Worm (Caenorhabditis elegans) whole organism, L4 larva: ENCODE measurements around the gene Y8A9A.2.
A peak's percentile ranks its signal among the peaks of the same experiment; 100 is the strongest.

Experiments used
- ama-1 ChIP-seq: fragments of 150-350 bp; optimal IDR thresholded peaks from 2 replicates; lab custom pipeline; 2014; ENCODE audit warnings: inconsistent platforms, mixed read lengths
- ceh-20 ChIP-seq: fragments of 200-800 bp; sonication (Bioruptor generic); IDR thresholded peaks from 2 replicates; pipeline ENCODE4 v1.3.6; 2022; ENCODE audit warnings: missing genetic modification reagents, missing genetic modification characterization, missing compliant biosample characterization
- ceh-44 ChIP-seq: fragments of 200-800 bp; sonication (Bioruptor generic); IDR thresholded peaks from 2 replicates; pipeline ENCODE4 v1.3.6; 2022; ENCODE audit warnings: missing genetic modification reagents, missing genetic modification characterization, missing compliant biosample characterization
- ces-1 ChIP-seq: fragments of 150-350 bp; sonication (generic microtip); optimal IDR thresholded peaks from 4 replicates; lab custom pipeline; 2014; ENCODE audit warnings: missing biosample characterization, missing genetic modification reagents, missing genetic modification characterization
- fos-1 ChIP-seq: fragments of 150-350 bp; optimal IDR thresholded peaks from 2 replicates; lab custom pipeline; 2014; ENCODE audit warnings: missing biosample characterization, missing genetic modification characterization
- mdl-1 ChIP-seq, 2 experiments: fragments of 150-350 bp in 1 of 2; sonication (generic microtip) in 1 of 2; optimal IDR thresholded peaks; 2 replicates each; lab custom pipeline; 2014 to 2017; ENCODE audit warnings: missing biosample characterization in 2 of 2, missing genetic modification characterization in 2 of 2
- mep-1 ChIP-seq: fragments of 150-350 bp; sonication (generic microtip); optimal IDR thresholded peaks from 3 replicates; lab custom pipeline; 2014; ENCODE audit warnings: missing biosample characterization, missing genetic modification characterization
- nhr-237 ChIP-seq: sonication (generic microtip); optimal IDR thresholded peaks from 2 replicates; lab custom pipeline; 2017; ENCODE audit warnings: missing biosample characterization, missing genetic modification characterization
- nhr-25 ChIP-seq: sonication (generic microtip); optimal IDR thresholded peaks from 2 replicates; lab custom pipeline; 2017; ENCODE audit warnings: missing genetic modification characterization, mild to moderate bottlenecking, missing compliant biosample characterization, antibody characterized with exemption, moderate library complexity, borderline replicate concordance; ENCODE audit not compliant: insufficient read depth
- nhr-28 ChIP-seq: fragments of 150-350 bp; optimal IDR thresholded peaks from 2 replicates; lab custom pipeline; 2014; ENCODE audit warnings: missing biosample characterization, missing genetic modification characterization
- pqm-1 ChIP-seq: sonication (generic microtip); optimal IDR thresholded peaks from 2 replicates; lab custom pipeline; 2017; ENCODE audit warnings: missing biosample characterization, missing genetic modification characterization
- snpc-4 ChIP-seq: fragments of 150-350 bp; optimal IDR thresholded peaks from 2 replicates; lab custom pipeline; 2014; ENCODE audit warnings: missing biosample characterization, missing genetic modification characterization
- unc-62 ChIP-seq, 3 experiments: fragments of 150-350 bp in 1 of 3; sonication (generic microtip); optimal IDR thresholded peaks in 2 of 3; peaks in 1 of 3; 1 replicate in 1 of 3; 2 replicates in 2 of 3; lab custom pipeline; 2014 to 2017; ENCODE audit warnings: missing biosample characterization in 3 of 3, missing genetic modification characterization in 3 of 3, missing genetic modification reagents in 3 of 3, missing genotype in 1 of 3
- zip-2 ChIP-seq: fragments of 150-350 bp; optimal IDR thresholded peaks from 2 replicates; lab custom pipeline; 2014; ENCODE audit warnings: missing biosample characterization, missing genetic modification characterization

DNA sequence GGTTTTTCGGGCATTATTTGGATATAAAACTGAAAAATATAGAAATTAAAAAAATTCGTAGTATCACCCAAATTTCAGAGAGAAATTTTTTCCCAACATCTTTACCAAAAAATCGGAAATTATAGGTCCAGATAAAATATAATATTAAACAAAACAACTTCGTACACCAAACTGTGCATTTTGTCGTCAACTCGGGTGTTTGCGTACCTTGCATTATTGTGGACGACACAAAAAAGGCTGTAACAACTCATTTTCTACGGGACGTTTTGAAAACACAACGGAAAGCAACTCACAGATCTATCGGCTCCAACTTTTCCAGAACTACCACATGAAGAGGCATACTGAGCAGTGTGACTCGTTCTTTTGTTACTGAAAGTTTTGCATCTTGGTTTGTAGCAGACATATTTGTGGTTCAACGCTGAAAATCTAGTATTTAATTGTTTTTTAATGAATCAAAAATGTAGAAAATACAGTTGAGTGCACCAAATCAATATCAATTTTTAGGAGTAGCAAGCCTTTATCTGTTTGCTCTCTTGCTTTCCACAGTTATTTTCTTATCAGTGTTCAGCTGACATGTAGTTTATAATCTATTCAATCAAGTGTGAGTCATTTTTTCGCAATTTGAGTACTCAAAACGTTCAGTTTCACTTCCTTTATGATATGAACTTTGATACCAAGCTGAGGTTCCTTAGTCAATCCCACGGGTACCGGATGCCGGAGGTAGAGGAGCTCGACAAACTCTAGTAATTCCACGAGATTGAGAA is 20.2 kb downstream of the Y8A9A.2 start:
- no peak for TF ChIP-seq nhr-25
- no peak for TF ChIP-seq ces-1
- no peak for TF ChIP-seq fos-1 (tag; lab: Kevin White, UChicago)
- no peak for TF ChIP-seq zip-2 (tag; lab: Kevin White, UChicago)
- no peak for TF ChIP-seq mep-1 (tag; lab: Kevin White, UChicago)
- no peak for TF ChIP-seq snpc-4 (tag; lab: Kevin White, UChicago)
- TF ChIP-seq ama-1 (lab: Kevin White, UChicago) = no peak
- TF ChIP-seq ceh-44 = no peak
- TF ChIP-seq mdl-1 (tag; optimal IDR thresholded peaks at IDR 0.05; lab: Kevin White, UChicago) = no peak
- TF ChIP-seq pqm-1 (tag; lab: Kevin White, UChicago) = peak; percentile 85
- no peak for TF ChIP-seq ceh-20 (GFP tag; lab: Robert Waterston, UW)
- TF ChIP-seq nhr-28 (tag; lab: Kevin White, UChicago) = peak; percentile 74
- peak in 1 of 2 experiments; percentile 95 for TF ChIP-seq unc-62 (GFP tag; optimal IDR thresholded peaks at IDR 0.05 in 1 of 2; lab: Kevin White, UChicago)
- TF ChIP-seq unc-62 (tag; optimal IDR thresholded peaks at IDR 0.05; lab: Kevin White, UChicago) = no peak
- no peak for TF ChIP-seq nhr-237
